Fruit fly (Drosophila melanogaster) whole organism, embryonic: ENCODE measurements around the gene CLS.

Experiments used
- B-H2 ChIP-seq: fragments of 200-800 bp; sonication (Bioruptor generic); optimal IDR thresholded peaks from 2 replicates; lab custom pipeline; 2018; ENCODE audit warnings: missing biosample characterization, mild to moderate bottlenecking, missing genetic modification characterization
- CG10959 ChIP-seq: fragments of 200-800 bp; sonication (Bioruptor generic); IDR thresholded peaks from 2 replicates; pipeline ENCODE4 v1.3.6; 2022; ENCODE audit warnings: missing biosample characterization, missing genetic modification characterization
- CG12769 ChIP-seq: fragments of 200-800 bp; sonication (Bioruptor generic); optimal IDR thresholded peaks from 2 replicates; lab custom pipeline; 2019; ENCODE audit warnings: missing biosample characterization, mild to moderate bottlenecking, missing genetic modification characterization, moderate library complexity
- CG14710 ChIP-seq: fragments of 200-800 bp; sonication (Bioruptor generic); optimal IDR thresholded peaks from 3 replicates; lab custom pipeline; 2019; ENCODE audit warnings: missing biosample characterization, mild to moderate bottlenecking, missing genetic modification characterization, moderate library complexity
- CG15269 ChIP-seq: fragments of 200-800 bp; sonication (Bioruptor generic); optimal IDR thresholded peaks from 2 replicates; lab custom pipeline; 2018; ENCODE audit warnings: missing biosample characterization, mild to moderate bottlenecking, missing genetic modification characterization, moderate library complexity
- CG1832 ChIP-seq: fragments of 200-800 bp; sonication (Bioruptor generic); optimal IDR thresholded peaks from 2 replicates; lab custom pipeline; 2017; ENCODE audit warnings: missing biosample characterization, mild to moderate bottlenecking, missing genetic modification characterization, inconsistent platforms
- CG2116 ChIP-seq: fragments of 200-800 bp; sonication (Bioruptor generic); optimal IDR thresholded peaks from 3 replicates; lab custom pipeline; 2018; ENCODE audit warnings: missing biosample characterization, mild to moderate bottlenecking, missing genetic modification characterization
- CG2678 ChIP-seq: fragments of 200-800 bp; sonication (Bioruptor generic); optimal IDR thresholded peaks from 3 replicates; lab custom pipeline; 2019; ENCODE audit warnings: missing biosample characterization, mild to moderate bottlenecking, missing genetic modification characterization, moderate library complexity
- CG2712 ChIP-seq: fragments of 200-800 bp; optimal IDR thresholded peaks from 3 replicates; lab custom pipeline; 2019; ENCODE audit warnings: missing biosample characterization, mild to moderate bottlenecking, missing genetic modification characterization, moderate library complexity
- CG3163 ChIP-seq: fragments of 200-800 bp; sonication (Bioruptor generic); optimal IDR thresholded peaks from 3 replicates; lab custom pipeline; 2016; ENCODE audit warnings: missing biosample characterization, missing genetic modification characterization
- CG7357 ChIP-seq: fragments of 200-800 bp; sonication (Bioruptor generic); IDR thresholded peaks from 3 replicates; pipeline ENCODE4 v1.3.6; 2022; ENCODE audit warnings: missing biosample characterization, missing genetic modification characterization
- CG7963 ChIP-seq: fragments of 200-800 bp; sonication (Bioruptor generic); IDR thresholded peaks from 3 replicates; pipeline ENCODE4 v1.3.6; 2022; ENCODE audit warnings: missing biosample characterization, missing genetic modification characterization; ENCODE audit not compliant: partially characterized antibody
- CG8290 ChIP-seq, 3 experiments: fragments of 200-800 bp; sonication (Bioruptor generic); optimal IDR thresholded peaks; 2 replicates each; lab custom pipeline; 2016 to 2019; ENCODE audit warnings: missing biosample characterization in 3 of 3, missing genetic modification characterization in 3 of 3, mild to moderate bottlenecking in 2 of 3, moderate library complexity in 1 of 3
- CG8924 ChIP-seq: fragments of 200-800 bp; optimal IDR thresholded peaks from 3 replicates; lab custom pipeline; 2019; ENCODE audit warnings: missing biosample characterization, mild to moderate bottlenecking, missing genetic modification characterization, moderate library complexity
- CG9437 ChIP-seq: fragments of 200-800 bp; sonication (Bioruptor generic); optimal IDR thresholded peaks from 2 replicates; lab custom pipeline; 2018; ENCODE audit warnings: missing biosample characterization, mild to moderate bottlenecking, missing genetic modification characterization
- Dll ChIP-seq: fragments of 200-800 bp; sonication (Bioruptor generic); IDR thresholded peaks from 4 replicates; pipeline ENCODE4 v1.3.6; 2022; ENCODE audit warnings: missing biosample characterization, missing genetic modification characterization; ENCODE audit not compliant: partially characterized antibody
- E2f2 ChIP-seq: fragments of 200-800 bp; sonication (Bioruptor generic); IDR thresholded peaks from 2 replicates; pipeline ENCODE4 v1.3.6; 2022; ENCODE audit warnings: missing biosample characterization, missing genetic modification characterization
- Ets97D ChIP-seq: fragments of 200-800 bp; sonication (Bioruptor generic); optimal IDR thresholded peaks from 3 replicates; lab custom pipeline; 2016; ENCODE audit warnings: missing biosample characterization, missing genetic modification characterization
- H2.0 ChIP-seq: fragments of 200-800 bp; sonication (Bioruptor generic); IDR thresholded peaks from 2 replicates; pipeline ENCODE4 v1.3.6; 2022; ENCODE audit warnings: missing biosample characterization, missing genetic modification characterization
- HmgD ChIP-seq: fragments of 200-800 bp; sonication (Bioruptor generic); optimal IDR thresholded peaks from 3 replicates; lab custom pipeline; 2016; ENCODE audit warnings: missing biosample characterization, missing genetic modification characterization
- Myb ChIP-seq: fragments of 200-800 bp; sonication (Bioruptor generic); optimal IDR thresholded peaks from 2 replicates; lab custom pipeline; 2016; ENCODE audit warnings: missing biosample characterization, missing genetic modification characterization
- NK7.1 ChIP-seq: fragments of 200-800 bp; sonication (Bioruptor generic); optimal IDR thresholded peaks from 3 replicates; lab custom pipeline; 2016; ENCODE audit warnings: missing biosample characterization, missing genetic modification characterization
- Nf-YB ChIP-seq: fragments of 200-800 bp; sonication (Bioruptor generic); optimal IDR thresholded peaks from 3 replicates; lab custom pipeline; 2019; ENCODE audit warnings: missing biosample characterization, mild to moderate bottlenecking, missing genetic modification characterization, moderate library complexity
- Optix ChIP-seq: fragments of 200-800 bp; sonication (Bioruptor generic); IDR thresholded peaks from 3 replicates; pipeline ENCODE4 v1.3.6; 2022; ENCODE audit warnings: missing biosample characterization, missing genetic modification characterization
- Rx ChIP-seq: fragments of 200-800 bp; sonication (Bioruptor generic); IDR thresholded peaks from 2 replicates; pipeline ENCODE4 v1.3.6; 2022; ENCODE audit warnings: missing biosample characterization, missing genetic modification characterization
- Scr ChIP-seq: fragments of 200-800 bp; sonication (Bioruptor generic); IDR thresholded peaks from 2 replicates; pipeline ENCODE4 v1.3.6; 2022; ENCODE audit warnings: missing biosample characterization, missing genetic modification characterization; ENCODE audit not compliant: partially characterized antibody
- Sry-δ ChIP-seq: fragments of 200-800 bp; sonication (Bioruptor generic); optimal IDR thresholded peaks from 2 replicates; lab custom pipeline; 2016; ENCODE audit warnings: missing biosample characterization, missing genetic modification characterization
- Ssrp ChIP-seq: fragments of 200-800 bp; sonication (Bioruptor generic); optimal IDR thresholded peaks from 2 replicates; lab custom pipeline; 2018; ENCODE audit warnings: missing biosample characterization, mild to moderate bottlenecking, missing genetic modification characterization, moderate library complexity
- Stat92E ChIP-seq, 3 experiments: fragments of >200 bp in 2 of 3; fragments of 200-800 bp in 1 of 3; sonication (Bioruptor generic) in 1 of 3; optimal IDR thresholded peaks; 2 replicates each; lab custom pipeline; 2017 to 2019; ENCODE audit warnings: missing biosample characterization in 3 of 3, missing genetic modification characterization in 3 of 3, mild to moderate bottlenecking in 1 of 3, moderate library complexity in 1 of 3
- aop ChIP-seq: fragments of 200-800 bp; sonication (Bioruptor generic); IDR thresholded peaks from 2 replicates; pipeline ENCODE4 v1.3.6; 2022; ENCODE audit warnings: missing biosample characterization, missing genetic modification characterization
- ase ChIP-seq: fragments of 200-800 bp; sonication (Bioruptor generic); IDR thresholded peaks from 3 replicates; pipeline ENCODE4 v1.3.6; 2022; ENCODE audit warnings: missing biosample characterization, missing genetic modification characterization
- ato ChIP-seq: fragments of 200-800 bp; sonication (Bioruptor generic); IDR thresholded peaks from 2 replicates; pipeline ENCODE4 v1.3.6; 2022; ENCODE audit warnings: missing biosample characterization, missing genetic modification characterization; ENCODE audit not compliant: partially characterized antibody
- ci ChIP-seq: fragments of 200-800 bp; sonication (Bioruptor generic); IDR thresholded peaks from 3 replicates; pipeline ENCODE4 v1.3.6; 2022; ENCODE audit warnings: missing biosample characterization, missing genetic modification characterization
- dysf ChIP-seq: fragments of 200-800 bp; sonication (Bioruptor generic); IDR thresholded peaks from 3 replicates; pipeline ENCODE4 v1.3.6; 2022; ENCODE audit warnings: missing biosample characterization, missing genetic modification characterization
- exex ChIP-seq: fragments of 200-800 bp; sonication (Bioruptor generic); optimal IDR thresholded peaks from 4 replicates; lab custom pipeline; 2018; ENCODE audit warnings: missing biosample characterization, mild to moderate bottlenecking, missing genetic modification characterization, moderate library complexity
- gce ChIP-seq: fragments of 200-800 bp; sonication (Bioruptor generic); IDR thresholded peaks from 3 replicates; pipeline ENCODE4 v1.3.6; 2022; ENCODE audit warnings: missing biosample characterization, missing genetic modification characterization
- gfzf ChIP-seq: fragments of 200-800 bp; sonication (Bioruptor generic); optimal IDR thresholded peaks from 2 replicates; lab custom pipeline; 2016; ENCODE audit warnings: missing biosample characterization, mild to moderate bottlenecking, missing genetic modification characterization, moderate library complexity
- grn ChIP-seq: fragments of 200-800 bp; sonication (Bioruptor generic); optimal IDR thresholded peaks from 3 replicates; lab custom pipeline; 2017; ENCODE audit warnings: missing biosample characterization, missing genetic modification characterization
- gt ChIP-seq: fragments of 200-800 bp; sonication (Bioruptor generic); IDR thresholded peaks from 2 replicates; pipeline ENCODE4 v1.3.6; 2022; ENCODE audit warnings: missing biosample characterization, missing genetic modification characterization
- hbn ChIP-seq: fragments of 200-800 bp; sonication (Bioruptor generic); IDR thresholded peaks from 2 replicates; pipeline ENCODE4 v1.3.6; 2022; ENCODE audit warnings: missing biosample characterization, missing genetic modification characterization; ENCODE audit not compliant: partially characterized antibody
- knrl ChIP-seq: fragments of 200-800 bp; sonication (Bioruptor generic); IDR thresholded peaks from 3 replicates; pipeline ENCODE4 v1.3.6; 2022; ENCODE audit warnings: missing biosample characterization, missing genetic modification characterization; ENCODE audit not compliant: partially characterized antibody
- nerfin-1 ChIP-seq: fragments of 200-800 bp; sonication (Bioruptor generic); optimal IDR thresholded peaks from 3 replicates; lab custom pipeline; 2019; ENCODE audit warnings: missing biosample characterization, mild to moderate bottlenecking, missing genetic modification characterization, moderate library complexity
- nmo ChIP-seq: fragments of 200-800 bp; sonication (Bioruptor generic); optimal IDR thresholded peaks from 2 replicates; lab custom pipeline; 2018; ENCODE audit warnings: missing biosample characterization, mild to moderate bottlenecking, missing genetic modification characterization, moderate library complexity
- pnt ChIP-seq: fragments of 200-800 bp; sonication (Bioruptor generic); optimal IDR thresholded peaks from 3 replicates; lab custom pipeline; 2016; ENCODE audit warnings: missing biosample characterization, missing genetic modification characterization
- pros ChIP-seq: fragments of 200-800 bp; sonication (Bioruptor generic); optimal IDR thresholded peaks from 3 replicates; lab custom pipeline; 2019; ENCODE audit warnings: missing biosample characterization, mild to moderate bottlenecking, missing genetic modification characterization, moderate library complexity
- slou ChIP-seq: fragments of 200-800 bp; sonication (Bioruptor generic); optimal IDR thresholded peaks from 3 replicates; lab custom pipeline; 2016; ENCODE audit warnings: missing biosample characterization, missing genetic modification characterization
- stwl ChIP-seq: fragments of 200-800 bp; sonication (Bioruptor generic); optimal IDR thresholded peaks from 3 replicates; lab custom pipeline; 2018; ENCODE audit warnings: missing biosample characterization, mild to moderate bottlenecking, missing genetic modification characterization, moderate library complexity
- tgo ChIP-seq: fragments of 200-800 bp; sonication (Bioruptor generic); IDR thresholded peaks from 3 replicates; pipeline ENCODE4 v1.3.6; 2022; ENCODE audit warnings: missing biosample characterization, missing genetic modification characterization
- wor ChIP-seq: fragments of 200-800 bp; sonication (Bioruptor generic); IDR thresholded peaks from 2 replicates; pipeline ENCODE4 v1.3.6; 2022; ENCODE audit warnings: missing biosample characterization, missing genetic modification characterization

Gene CLS

DNA sequence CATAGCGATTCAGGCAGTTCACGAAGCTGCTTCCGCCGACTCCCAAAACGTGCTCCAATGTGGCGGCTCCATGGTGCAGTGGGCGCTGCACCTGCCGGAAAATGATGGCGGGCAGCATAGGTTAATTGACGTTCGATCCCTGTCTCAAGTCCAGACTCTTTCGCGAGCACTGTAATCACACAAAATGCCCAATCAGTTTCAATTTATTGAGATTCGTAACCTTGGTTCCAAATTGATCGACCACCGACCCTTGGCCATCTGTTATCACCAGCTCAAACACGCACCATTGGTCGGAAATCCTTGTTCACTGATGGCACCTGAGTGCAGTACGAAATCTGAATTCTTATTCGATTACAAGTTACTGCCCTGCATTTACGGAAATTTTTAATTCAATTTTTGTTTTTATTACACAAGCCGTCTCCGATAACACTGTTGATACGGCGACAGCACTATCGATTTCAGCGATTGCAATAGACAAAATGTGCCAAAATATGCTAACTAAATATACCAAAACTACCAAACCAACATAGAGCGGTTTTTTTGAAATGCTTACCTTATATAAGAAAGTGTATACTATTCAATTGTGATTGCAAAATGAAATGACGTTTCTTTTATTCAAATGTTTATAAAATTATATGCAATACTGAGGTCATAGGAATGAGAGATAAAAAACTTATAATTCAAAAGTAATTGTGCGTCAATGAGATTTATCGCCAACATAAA lies at the start of gene CLS:
CLS (minus strand) TSS at position 673 of the 723 bp plus-strand sequence.
- TF ChIP-seq CG1832 (GFP tag; lab: Kevin White, UChicago) (no peak), gt (GFP tag; lab: Robert Waterston, UW) (no peak), tgo (GFP tag; lab: Robert Waterston, UW) (no peak), ato (GFP tag; lab: Robert Waterston, UW) (peak; percentile 32; the same call in 1 of the 2 replicates), CG8924 (tag; lab: Kevin White, UChicago) (no peak), CG7357 (GFP tag; lab: Robert Waterston, UW) (no peak), ase (GFP tag; lab: Robert Waterston, UW) (no peak), exex (tag; lab: Kevin White, UChicago) (no peak), Ets97D (GFP tag; lab: Kevin White, UChicago) (peak; percentile 64), HmgD (GFP tag; lab: Kevin White, UChicago) (no peak), B-H2 (GFP tag; lab: Kevin White, UChicago) (no peak), Myb (peak; percentile 32), Dll (GFP tag; lab: Robert Waterston, UW) (peak; percentile 71), NK7.1 (no peak), CG2116 (GFP tag; lab: Kevin White, UChicago) (peak; percentile 59), slou (no peak), wor (GFP tag; lab: Robert Waterston, UW) (no peak), grn (GFP tag; lab: Kevin White, UChicago) (no peak), nerfin-1 (no peak), gce (GFP tag; lab: Robert Waterston, UW) (no peak), E2f2 (GFP tag; lab: Robert Waterston, UW) (peak; percentile 94), CG7963 (peak; percentile 60; the same call in 1 of the 3 replicates), Sry-δ (GFP tag; lab: Kevin White, UChicago) (peak; percentile 67), CG2678 (tag; lab: Kevin White, UChicago) (no peak), CG3163 (GFP tag; lab: Kevin White, UChicago) (no peak), CG8290 (GFP tag; optimal IDR thresholded peaks at IDR 0.05; lab: Kevin White, UChicago) (no peak), CG8290 (tag; optimal IDR thresholded peaks at IDR 0.05; lab: Kevin White, UChicago) (no peak), pros (GFP tag; lab: Kevin White, UChicago) (no peak), H2.0 (GFP tag; lab: Robert Waterston, UW) (no peak), CG15269 (no peak), pnt (GFP tag; lab: Kevin White, UChicago) (no peak), ci (GFP tag; lab: Robert Waterston, UW) (no peak), CG9437 (GFP tag; lab: Kevin White, UChicago) (no peak), gfzf (peak; percentile 77), CG14710 (tag; lab: Kevin White, UChicago) (peak; percentile 13), knrl (GFP tag; lab: Robert Waterston, UW) (peak; percentile 45; the same call in 2 of the 3 replicates), Rx (GFP tag; lab: Robert Waterston, UW) (no peak), CG10959 (GFP tag; lab: Robert Waterston, UW) (no peak), Ssrp (tag; lab: Kevin White, UChicago) (no peak), CG12769 (no peak), Stat92E (GFP tag; optimal IDR thresholded peaks at IDR 0.05; lab: Kevin White, UChicago) (no peak), aop (GFP tag; lab: Robert Waterston, UW) (no peak), hbn (GFP tag; lab: Robert Waterston, UW) (peak; percentile 47), Scr (GFP tag; lab: Robert Waterston, UW) (peak; percentile 61), CG2712 (tag; lab: Kevin White, UChicago) (peak; percentile 14), stwl (tag; lab: Kevin White, UChicago) (peak; percentile 84), Nf-YB (GFP tag; lab: Kevin White, UChicago) (no peak), Optix (no peak), dysf (GFP tag; lab: Robert Waterston, UW) (no peak), nmo (GFP tag; lab: Kevin White, UChicago) (no peak)
